Fruit fly (Drosophila melanogaster) whole organism, wandering third instar larva: Measurements from ENCODE around the gene Ttc19.

Experiments used
- Abd-B ChIP-seq: fragments of >200 bp; optimal IDR thresholded peaks from 2 replicates; lab custom pipeline; 2017; ENCODE audit warnings: missing biosample characterization, missing genetic modification characterization
- CG32264 ChIP-seq: fragments of 200-800 bp; sonication (Bioruptor generic); optimal IDR thresholded peaks from 2 replicates; lab custom pipeline; 2016; ENCODE audit warnings: missing biosample characterization, missing genetic modification characterization
- CG9705 ChIP-seq: fragments of 200-800 bp; sonication (Bioruptor generic); optimal IDR thresholded peaks from 2 replicates; lab custom pipeline; 2018; ENCODE audit warnings: missing biosample characterization, mild to moderate bottlenecking, missing genetic modification characterization
- CrebA ChIP-seq: fragments of 200-800 bp; sonication (Bioruptor generic); optimal IDR thresholded peaks from 2 replicates; lab custom pipeline; 2016; ENCODE audit warnings: missing biosample characterization, mild to moderate bottlenecking, missing genetic modification characterization, borderline replicate concordance
- Dfd ChIP-seq: fragments of >200 bp; optimal IDR thresholded peaks from 2 replicates; lab custom pipeline; 2017; ENCODE audit warnings: missing biosample characterization, missing genetic modification characterization
- Dif ChIP-seq: fragments of 200-275, 200-300 bp; sonication (Bioruptor generic); optimal IDR thresholded peaks from 2 replicates; lab custom pipeline; 2018; ENCODE audit warnings: missing biosample characterization, missing genetic modification characterization; ENCODE audit not compliant: partially characterized antibody
- GATAd ChIP-seq: sonication (Bioruptor generic); optimal IDR thresholded peaks from 2 replicates; lab custom pipeline; 2016; ENCODE audit warnings: missing biosample characterization, missing genetic modification characterization
- HLH106 ChIP-seq: fragments of 200-800 bp; optimal IDR thresholded peaks from 3 replicates; lab custom pipeline; 2019; ENCODE audit warnings: missing biosample characterization, mild to moderate bottlenecking, missing genetic modification characterization, moderate library complexity
- Hr78 ChIP-seq: fragments of >200 bp; optimal IDR thresholded peaks from 2 replicates; lab custom pipeline; 2017; ENCODE audit warnings: missing biosample characterization, missing genetic modification characterization
- Hr83 ChIP-seq: fragments of 200-300 bp; sonication (Bioruptor generic); optimal IDR thresholded peaks from 2 replicates; lab custom pipeline; 2016; ENCODE audit warnings: missing biosample characterization, mild to moderate bottlenecking, missing genetic modification characterization, moderate library complexity; ENCODE audit not compliant: poor library complexity, severe bottlenecking
- Mio ChIP-seq: sonication (Bioruptor generic); optimal IDR thresholded peaks from 2 replicates; lab custom pipeline; 2016; ENCODE audit warnings: missing biosample characterization, missing genetic modification characterization
- Myc ChIP-seq: fragments of >200 bp; optimal IDR thresholded peaks from 2 replicates; lab custom pipeline; 2017
- N ChIP-seq: fragments of >200 bp; optimal IDR thresholded peaks from 2 replicates; lab custom pipeline; 2018; ENCODE audit warnings: missing biosample characterization, missing external identifiers, missing genetic modification characterization
- OdsH ChIP-seq: fragments of 200-800 bp; sonication (Bioruptor generic); optimal IDR thresholded peaks from 2 replicates; lab custom pipeline; 2016; ENCODE audit warnings: missing biosample characterization, mild to moderate bottlenecking, missing genetic modification characterization
- Rel ChIP-seq, 2 experiments: fragments of 200-800 bp; sonication (Bioruptor generic) in 1 of 2; optimal IDR thresholded peaks; 2 replicates in 1 of 2; 3 replicates in 1 of 2; lab custom pipeline; 2016 to 2019; ENCODE audit warnings: mild to moderate bottlenecking in 2 of 2, missing biosample characterization in 2 of 2, missing genetic modification characterization in 2 of 2, moderate library complexity in 1 of 2
- Sp1 ChIP-seq: fragments of 200-800 bp; sonication (Bioruptor generic); optimal IDR thresholded peaks from 3 replicates; lab custom pipeline; 2019; ENCODE audit warnings: missing biosample characterization, mild to moderate bottlenecking, missing genetic modification characterization, moderate library complexity
- Vsx2 ChIP-seq: fragments of 200-300, 225-300 bp; sonication (Bioruptor generic); optimal IDR thresholded peaks from 2 replicates; lab custom pipeline; 2018; ENCODE audit warnings: missing biosample characterization, missing genetic modification characterization; ENCODE audit not compliant: partially characterized antibody
- br ChIP-seq: fragments of 200-800 bp; sonication (Bioruptor generic); optimal IDR thresholded peaks from 2 replicates; lab custom pipeline; 2016; ENCODE audit warnings: missing biosample characterization, missing genetic modification characterization
- brk ChIP-seq: fragments of 200-800 bp; sonication (Bioruptor generic); optimal IDR thresholded peaks from 2 replicates; lab custom pipeline; 2016; ENCODE audit warnings: missing biosample characterization, mild to moderate bottlenecking, missing genetic modification characterization
- dl ChIP-seq, 2 experiments: fragments of 175-275, 200-275 bp in 1 of 2; fragments of 200-275 bp in 1 of 2; sonication (Bioruptor generic); optimal IDR thresholded peaks; lab custom pipeline; 2018; ENCODE audit warnings: mild to moderate bottlenecking in 2 of 2, missing biosample characterization in 2 of 2, missing genetic modification characterization in 2 of 2, moderate library complexity in 2 of 2; ENCODE audit not compliant: partially characterized antibody in 2 of 2, insufficient read depth in 1 of 2
- dmrt93B ChIP-seq: fragments of 200-800 bp; sonication (Bioruptor generic); optimal IDR thresholded peaks from 2 replicates; lab custom pipeline; 2018; ENCODE audit warnings: missing biosample characterization, mild to moderate bottlenecking, missing genetic modification characterization
- dsf ChIP-seq: sonication (Bioruptor generic); optimal IDR thresholded peaks from 2 replicates; lab custom pipeline; 2016; ENCODE audit warnings: missing biosample characterization, missing genetic modification characterization, borderline replicate concordance
- ey ChIP-seq: fragments of 200-800 bp; sonication (Bioruptor generic); optimal IDR thresholded peaks from 2 replicates; lab custom pipeline; 2016; ENCODE audit warnings: missing biosample characterization, missing genetic modification characterization
- foxo ChIP-seq, 2 experiments: fragments of 200-800 bp; sonication (Bioruptor generic); optimal IDR thresholded peaks; 2 replicates in 1 of 2; 3 replicates in 1 of 2; lab custom pipeline; 2016 to 2017; ENCODE audit warnings: missing biosample characterization in 2 of 2, missing genetic modification characterization in 2 of 2
- fru ChIP-seq: fragments of 200-800 bp; sonication (Bioruptor generic); optimal IDR thresholded peaks from 3 replicates; lab custom pipeline; 2016; ENCODE audit warnings: missing biosample characterization, mild to moderate bottlenecking, missing genetic modification characterization
- h ChIP-seq: fragments of 200-800 bp; sonication (Bioruptor generic); optimal IDR thresholded peaks from 3 replicates; lab custom pipeline; 2016; ENCODE audit warnings: missing biosample characterization, mild to moderate bottlenecking, missing genetic modification characterization
- jim ChIP-seq: fragments of 175-275, 200-325 bp; sonication (Bioruptor generic); optimal IDR thresholded peaks from 2 replicates; lab custom pipeline; 2016; ENCODE audit warnings: missing biosample characterization, mild to moderate bottlenecking, missing genetic modification characterization
- lola ChIP-seq: fragments of >200 bp; optimal IDR thresholded peaks from 2 replicates; lab custom pipeline; 2017; ENCODE audit warnings: missing biosample characterization, missing genetic modification characterization
- pan ChIP-seq: fragments of >200 bp; optimal IDR thresholded peaks from 2 replicates; lab custom pipeline; 2017
- psq ChIP-seq: fragments of 200-800 bp; sonication (Bioruptor generic); optimal IDR thresholded peaks from 3 replicates; lab custom pipeline; 2017; ENCODE audit warnings: missing biosample characterization, mild to moderate bottlenecking, missing genetic modification characterization, moderate library complexity
- rgr ChIP-seq: fragments of 200-800 bp; sonication (Bioruptor generic); optimal IDR thresholded peaks from 3 replicates; lab custom pipeline; 2016; ENCODE audit warnings: missing biosample characterization, mild to moderate bottlenecking, missing genetic modification characterization
- sage ChIP-seq: fragments of 200-800 bp; sonication (Bioruptor generic); optimal IDR thresholded peaks from 2 replicates; lab custom pipeline; 2016; ENCODE audit warnings: missing biosample characterization, mild to moderate bottlenecking, missing genetic modification characterization
- sv ChIP-seq: fragments of 200-800 bp; sonication (Bioruptor generic); optimal IDR thresholded peaks from 3 replicates; lab custom pipeline; 2016; ENCODE audit warnings: missing biosample characterization, missing genetic modification characterization
- tai ChIP-seq: sonication (Bioruptor generic); optimal IDR thresholded peaks from 2 replicates; lab custom pipeline; 2016; ENCODE audit warnings: missing biosample characterization, missing genetic modification characterization
- usp ChIP-seq: fragments of >200 bp; optimal IDR thresholded peaks from 2 replicates; lab custom pipeline; 2017; ENCODE audit warnings: missing biosample characterization, missing genetic modification characterization
- woc ChIP-seq: sonication (Bioruptor generic); optimal IDR thresholded peaks from 2 replicates; lab custom pipeline; 2016; ENCODE audit warnings: missing biosample characterization, mild to moderate bottlenecking, missing genetic modification characterization

Gene Ttc19

DNA sequence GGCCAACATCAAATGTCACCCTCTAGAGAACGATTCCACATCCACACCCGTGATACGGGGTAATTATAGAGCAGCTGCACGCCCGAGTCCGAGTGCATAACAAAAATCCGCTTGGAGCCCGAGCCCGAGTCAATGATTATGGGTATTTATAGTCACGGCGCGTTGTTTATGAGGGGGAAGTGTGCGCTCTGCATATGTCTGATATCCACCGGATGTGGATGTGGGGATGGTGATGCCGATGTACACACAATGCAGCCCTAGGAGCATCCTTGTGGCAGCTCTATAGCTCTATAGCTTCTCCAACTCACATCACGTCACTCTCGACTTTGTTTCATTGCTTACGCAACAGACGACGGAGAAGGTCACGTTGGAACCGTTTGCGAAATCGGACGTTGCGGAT, 7.5 kb downstream of the Ttc19 start:
- TF ChIP-seq usp (no peak), CG32264 (no peak), jim (GFP tag; lab: Kevin White, UChicago) (no peak), GATAd (GFP tag; lab: Kevin White, UChicago) (no peak), HLH106 (tag; lab: Kevin White, UChicago) (no peak), sv (GFP tag; lab: Kevin White, UChicago) (no peak), Vsx2 (GFP tag; lab: Kevin White, UChicago) (no peak), Mio (GFP tag; lab: Kevin White, UChicago) (no peak), CrebA (GFP tag; lab: Kevin White, UChicago) (no peak), foxo (GFP tag; optimal IDR thresholded peaks at IDR 0.05; lab: Kevin White, UChicago) (no peak), Rel (GFP tag; optimal IDR thresholded peaks at IDR 0.05; lab: Kevin White, UChicago) (no peak), Rel (tag; optimal IDR thresholded peaks at IDR 0.05; lab: Kevin White, UChicago) (no peak), pan (lab: Kevin White, UChicago) (no peak), dmrt93B (no peak), Sp1 (GFP tag; lab: Kevin White, UChicago) (no peak), psq (GFP tag; lab: Kevin White, UChicago) (no peak), CG9705 (GFP tag; lab: Kevin White, UChicago) (no peak), br (GFP tag; lab: Kevin White, UChicago) (no peak), Hr78 (no peak), fru (GFP tag; lab: Kevin White, UChicago) (no peak)
- TF ChIP-seq, all 38 proteins: peak for 0

DNA sequence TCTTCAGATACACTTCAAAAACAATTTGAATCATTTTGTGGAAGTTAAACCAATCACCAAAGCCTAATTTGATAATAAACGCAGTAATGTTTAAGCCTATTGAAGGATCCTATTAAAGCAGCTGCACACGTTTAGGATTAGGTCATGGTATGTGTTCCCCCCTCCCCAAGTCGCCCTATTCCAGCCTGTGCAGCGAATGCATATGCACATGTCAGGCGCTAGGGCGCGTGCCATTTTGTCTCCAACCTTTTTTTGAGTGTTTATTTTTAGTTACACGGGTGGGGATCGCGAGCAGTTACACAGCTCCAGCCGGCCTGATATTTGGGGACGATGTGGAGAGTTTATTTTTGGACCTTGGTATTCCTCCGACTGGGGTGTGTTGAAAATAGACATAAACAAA, 7.9 kb downstream of the Ttc19 start:
- TF ChIP-seq h (peak; percentile 4), sv (GFP tag; lab: Kevin White, UChicago) (no peak)

DNA sequence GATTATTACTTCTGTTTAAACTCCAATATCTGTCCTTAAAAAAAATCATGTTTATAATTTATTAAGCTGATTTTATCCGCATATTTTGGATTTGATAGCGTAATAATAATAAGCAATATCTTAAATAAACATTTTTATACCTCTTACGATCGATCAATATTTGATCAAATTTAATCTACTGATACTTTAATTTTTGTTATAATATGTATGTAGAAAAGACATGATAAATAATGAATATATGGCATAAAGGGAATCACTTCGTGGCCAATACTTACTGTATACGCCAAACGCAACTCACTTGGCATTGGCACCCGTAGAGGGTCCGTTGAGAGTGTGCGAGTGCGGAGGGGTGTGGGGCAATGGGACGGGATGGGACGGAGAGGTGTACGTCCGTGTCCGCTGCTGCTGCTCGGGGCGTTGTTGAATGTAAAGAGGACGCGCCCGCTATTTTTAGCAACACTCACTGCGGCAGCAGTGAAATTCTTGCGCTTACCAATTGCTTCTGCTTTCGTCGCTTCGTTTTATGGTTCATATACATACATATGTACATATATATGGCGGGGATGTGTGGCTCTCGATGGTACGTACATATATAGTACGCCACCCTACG, 8.7 kb downstream of the Ttc19 start:
- no peak for TF ChIP-seq tai (GFP tag; lab: Kevin White, UChicago)
- TF ChIP-seq h, result peak; percentile 8

DNA sequence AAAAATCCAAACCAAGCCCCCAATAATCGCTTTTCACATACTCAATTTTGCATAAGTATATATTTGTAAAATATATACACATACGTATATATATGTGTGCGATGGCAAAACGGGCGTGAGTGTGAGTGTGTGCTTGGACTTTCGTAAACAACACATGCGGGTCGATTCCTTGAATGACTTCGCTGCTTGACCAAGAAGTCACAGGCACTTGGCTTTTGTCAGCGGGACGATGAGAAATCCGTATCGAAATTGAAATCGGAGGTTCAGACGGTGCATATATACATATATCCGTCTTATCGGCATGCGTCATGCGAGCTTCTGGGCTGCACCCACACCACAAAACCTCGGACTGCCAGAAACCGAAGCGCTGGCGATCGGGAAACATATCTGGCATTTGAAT, 9.9 kb downstream of the Ttc19 start:
- TF ChIP-seq OdsH (GFP tag; lab: Kevin White, UChicago) (no peak), CG32264 (no peak), HLH106 (tag; lab: Kevin White, UChicago) (no peak), fru (GFP tag; lab: Kevin White, UChicago) (no peak), h (no peak), psq (GFP tag; lab: Kevin White, UChicago) (no peak), Abd-B (GFP tag; lab: Kevin White, UChicago) (no peak), brk (no peak)

DNA sequence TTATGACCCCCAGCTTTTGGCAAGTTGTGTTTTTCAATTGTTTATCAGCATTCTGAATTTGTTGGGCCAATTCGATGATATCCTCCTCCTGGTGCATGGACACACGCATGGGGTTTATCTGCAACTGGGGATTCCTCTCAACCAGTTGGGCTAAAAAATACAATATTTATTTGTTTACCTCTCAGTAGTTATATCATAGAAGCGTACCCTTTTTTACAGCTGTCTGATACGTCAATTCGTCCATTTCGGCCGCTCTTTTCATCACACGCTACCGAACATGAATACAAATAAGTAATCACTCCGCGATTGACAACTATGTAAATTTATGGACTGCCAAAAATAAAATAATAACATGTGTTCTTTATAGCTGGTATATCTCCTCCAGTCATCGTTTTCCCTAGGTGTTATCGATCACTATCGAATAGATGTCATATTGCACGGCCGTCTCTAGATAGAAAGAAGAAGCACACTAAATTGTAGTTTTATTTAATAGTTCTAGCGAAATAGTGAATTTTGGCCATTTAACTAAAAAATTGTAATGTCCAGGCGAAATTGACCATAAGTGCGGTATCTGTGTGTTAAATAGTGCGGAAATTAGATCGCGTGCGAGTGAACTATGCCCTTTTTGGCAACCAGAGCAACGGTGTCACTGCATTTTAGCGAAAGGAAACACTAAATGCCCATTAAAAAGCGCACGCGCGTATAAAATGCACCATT, 10.6 kb downstream of the Ttc19 start, which contains the start of the genes mib2 and CG31800:
mib2 (plus strand) TSS at position 232 of the 717 bp plus-strand sequence.
CG31800 (minus strand) TSS at position 364 of the 717 bp plus-strand sequence.
- TF ChIP-seq Vsx2 (GFP tag; lab: Kevin White, UChicago), result no peak
- TF ChIP-seq rgr (GFP tag; lab: Kevin White, UChicago), result peak; percentile 18
- TF ChIP-seq Hr83, result peak; percentile 26
- TF ChIP-seq foxo (GFP tag; optimal IDR thresholded peaks at IDR 0.05; lab: Kevin White, UChicago), result peak in 1 of 2 experiments; percentile 23
- TF ChIP-seq sv (GFP tag; lab: Kevin White, UChicago), result no peak
- no peak for TF ChIP-seq CrebA (GFP tag; lab: Kevin White, UChicago)
- TF ChIP-seq jim (GFP tag; lab: Kevin White, UChicago), result no peak
- TF ChIP-seq h, result peak; percentile 19
- no peak for TF ChIP-seq tai (GFP tag; lab: Kevin White, UChicago)
- TF ChIP-seq GATAd (GFP tag; lab: Kevin White, UChicago), result no peak
- TF ChIP-seq Dif (GFP tag; lab: Kevin White, UChicago), result no peak
- TF ChIP-seq pan (lab: Kevin White, UChicago), result no peak
- no peak for TF ChIP-seq woc (GFP tag; lab: Kevin White, UChicago)
- TF ChIP-seq HLH106 (tag; lab: Kevin White, UChicago), result peak; percentile 6
- TF ChIP-seq N (GFP tag; lab: Kevin White, UChicago), result no peak
- no peak for TF ChIP-seq psq (GFP tag; lab: Kevin White, UChicago)
- no peak for TF ChIP-seq CG9705 (GFP tag; lab: Kevin White, UChicago)
- TF ChIP-seq Dfd (GFP tag; lab: Kevin White, UChicago), result no peak
- TF ChIP-seq OdsH (GFP tag; lab: Kevin White, UChicago), result no peak
- TF ChIP-seq Hr78, result no peak
- TF ChIP-seq ey (GFP tag; lab: Kevin White, UChicago), result no peak
- no peak for TF ChIP-seq Abd-B (GFP tag; lab: Kevin White, UChicago)
- no peak for TF ChIP-seq Rel (GFP tag; optimal IDR thresholded peaks at IDR 0.05; lab: Kevin White, UChicago)
- peak; percentile 25 for TF ChIP-seq Rel (tag; optimal IDR thresholded peaks at IDR 0.05; lab: Kevin White, UChicago)
- no peak for TF ChIP-seq dl (GFP tag; optimal IDR thresholded peaks at IDR 0.05; lab: Kevin White, UChicago; ENCODE audit: insufficient read depth in 1 of 2, partially characterized antibody in 2 of 2)
- TF ChIP-seq brk, result no peak
- TF ChIP-seq Myc (lab: Kevin White, UChicago), result no peak
- no peak for TF ChIP-seq dsf
- no peak for TF ChIP-seq sage
- TF ChIP-seq br (GFP tag; lab: Kevin White, UChicago), result no peak
- no peak for TF ChIP-seq lola (GFP tag; lab: Kevin White, UChicago)
- no peak for TF ChIP-seq Sp1 (GFP tag; lab: Kevin White, UChicago)
- no peak for TF ChIP-seq dmrt93B
- no peak for TF ChIP-seq usp
